Worm (Caenorhabditis elegans) whole organism, young adult: ENCODE measurements around the gene msp-152.

Experiments
- F22D6.2 ChIP-seq: sonication (generic microtip); optimal IDR thresholded peaks from 2 replicates; lab custom pipeline; 2016; ENCODE audit warnings: mild to moderate bottlenecking, missing genetic modification characterization, missing compliant biosample characterization
- F23B12.7 ChIP-seq: sonication (generic microtip); optimal IDR thresholded peaks from 2 replicates; lab custom pipeline; 2017; ENCODE audit warnings: missing genetic modification characterization, mild to moderate bottlenecking, missing compliant biosample characterization, antibody characterized with exemption, moderate library complexity; ENCODE audit not compliant: insufficient read depth
- F33H1.4 ChIP-seq: fragments of 200-800 bp; sonication (Bioruptor generic); IDR thresholded peaks from 2 replicates; pipeline ENCODE4 v1.3.6; 2022; ENCODE audit warnings: missing genetic modification reagents, missing genetic modification characterization, missing compliant biosample characterization
- T26A5.8 ChIP-seq: sonication (generic microtip); optimal IDR thresholded peaks from 2 replicates; lab custom pipeline; 2016; ENCODE audit warnings: missing genetic modification characterization, missing compliant biosample characterization
- ZK185.1 ChIP-seq: sonication (generic microtip); optimal IDR thresholded peaks from 2 replicates; lab custom pipeline; 2016; ENCODE audit warnings: mild to moderate bottlenecking, missing genetic modification characterization, missing compliant biosample characterization; ENCODE audit not compliant: poor library complexity, severe bottlenecking
- ama-1 ChIP-seq, 3 experiments: fragments of 150-350 bp in 1 of 3; sonication (generic microtip) in 2 of 3; optimal IDR thresholded peaks; 2 replicates each; lab custom pipeline; 2014 to 2018; ENCODE audit warnings: missing biosample characterization in 2 of 3, missing genetic modification characterization in 2 of 3, missing genetic modification reagents in 2 of 3
- athp-1 ChIP-seq: sonication (generic microtip); optimal IDR thresholded peaks from 2 replicates; lab custom pipeline; 2017; ENCODE audit warnings: mild to moderate bottlenecking, missing genetic modification characterization, missing compliant biosample characterization
- attf-3 ChIP-seq: fragments of 200-800 bp; sonication (Bioruptor generic); conservative IDR thresholded peaks from 2 replicates; pipeline ENCODE4 v1.3.6; 2022; ENCODE audit warnings: missing genetic modification reagents, missing genetic modification characterization, missing compliant biosample characterization
- attf-5 ChIP-seq: fragments of 200-800 bp; sonication (Bioruptor generic); optimal IDR thresholded peaks from 2 replicates; lab custom pipeline; 2018; ENCODE audit warnings: mild to moderate bottlenecking, missing genetic modification characterization, missing compliant biosample characterization
- bed-2 ChIP-seq: fragments of 200-800 bp; sonication (Bioruptor generic); IDR thresholded peaks from 2 replicates; pipeline ENCODE4 v1.3.6; 2022; ENCODE audit warnings: missing genetic modification reagents, missing genetic modification characterization, missing compliant biosample characterization
- ceh-79 ChIP-seq: sonication (generic microtip); optimal IDR thresholded peaks from 2 replicates; lab custom pipeline; 2017; ENCODE audit warnings: mild to moderate bottlenecking, missing genetic modification characterization, missing compliant biosample characterization
- ceh-91 ChIP-seq: fragments of 200-800 bp; sonication (Bioruptor generic); IDR thresholded peaks from 2 replicates; pipeline ENCODE4 v1.3.6; 2022; ENCODE audit warnings: missing genetic modification reagents, missing genetic modification characterization, missing compliant biosample characterization
- dpl-1 ChIP-seq: fragments of 150-350 bp; optimal IDR thresholded peaks from 2 replicates; lab custom pipeline; 2014; ENCODE audit warnings: missing biosample characterization, missing genetic modification reagents, missing genetic modification characterization
- egl-44 ChIP-seq: fragments of 200-800 bp; sonication (Bioruptor generic); IDR thresholded peaks from 2 replicates; pipeline ENCODE4 v1.3.6; 2022; ENCODE audit warnings: missing genetic modification reagents, missing genetic modification characterization, missing compliant biosample characterization
- fkh-3 ChIP-seq: sonication (generic microtip); optimal IDR thresholded peaks from 2 replicates; lab custom pipeline; 2016; ENCODE audit warnings: mild to moderate bottlenecking, missing genetic modification characterization, missing compliant biosample characterization
- hlh-12 ChIP-seq: sonication (generic microtip); optimal IDR thresholded peaks from 2 replicates; lab custom pipeline; 2016; ENCODE audit warnings: missing genetic modification characterization, missing compliant biosample characterization
- hmg-1.2 ChIP-seq: fragments of 200-800 bp; sonication (Bioruptor generic); IDR thresholded peaks from 2 replicates; pipeline ENCODE4 v1.3.6; 2022; ENCODE audit warnings: missing genetic modification reagents, missing genetic modification characterization, missing compliant biosample characterization
- hrde-1 ChIP-seq: sonication (generic microtip); optimal IDR thresholded peaks from 2 replicates; lab custom pipeline; 2016; ENCODE audit warnings: missing genetic modification characterization, mild to moderate bottlenecking, missing compliant biosample characterization, moderate library complexity, missing genotype, missing genetic modification reagents, borderline replicate concordance
- hsf-1 ChIP-seq: fragments of 200-800 bp; sonication (Bioruptor generic); IDR thresholded peaks from 2 replicates; pipeline ENCODE4 v1.3.6; 2022; ENCODE audit warnings: missing genetic modification reagents, missing genetic modification characterization, missing compliant biosample characterization
- lag-1 ChIP-seq: fragments of 200-800 bp; sonication (Bioruptor generic); IDR thresholded peaks from 2 replicates; pipeline ENCODE4 v1.3.6; 2022; ENCODE audit warnings: missing genetic modification reagents, missing genetic modification characterization, missing compliant biosample characterization
- let-526 ChIP-seq: fragments of 200-800 bp; sonication (Bioruptor generic); IDR thresholded peaks from 2 replicates; pipeline ENCODE4 v1.3.6; 2022; ENCODE audit warnings: missing genetic modification reagents, missing genetic modification characterization, missing compliant biosample characterization
- lin-26 ChIP-seq: fragments of 200-800 bp; sonication (Bioruptor generic); IDR thresholded peaks from 2 replicates; pipeline ENCODE4 v1.3.6; 2022; ENCODE audit warnings: missing genetic modification reagents, missing genetic modification characterization, missing compliant biosample characterization
- lin-54 ChIP-seq: fragments of 200-800 bp; sonication (Bioruptor generic); optimal IDR thresholded peaks from 2 replicates; lab custom pipeline; 2018; ENCODE audit warnings: mild to moderate bottlenecking, missing genetic modification characterization, missing compliant biosample characterization
- lir-1 ChIP-seq: fragments of 200-800 bp; sonication (Bioruptor generic); conservative IDR thresholded peaks from 2 replicates; pipeline ENCODE4 v1.3.6; 2022; ENCODE audit warnings: missing genetic modification reagents, missing genetic modification characterization, missing compliant biosample characterization
- lsy-27 ChIP-seq: sonication (generic microtip); optimal IDR thresholded peaks from 2 replicates; lab custom pipeline; 2017; ENCODE audit warnings: missing genetic modification characterization, mild to moderate bottlenecking, missing compliant biosample characterization, antibody characterized with exemption, missing genotype, borderline replicate concordance; ENCODE audit not compliant: insufficient read depth
- madf-10 ChIP-seq: sonication (generic microtip); optimal IDR thresholded peaks from 2 replicates; lab custom pipeline; 2016; ENCODE audit warnings: mild to moderate bottlenecking, missing genetic modification characterization, missing compliant biosample characterization
- madf-3 ChIP-seq: fragments of 200-800 bp; sonication (Bioruptor generic); IDR thresholded peaks from 2 replicates; pipeline ENCODE4 v1.3.6; 2022; ENCODE audit warnings: missing genetic modification reagents, missing genetic modification characterization, missing compliant biosample characterization
- madf-6 ChIP-seq: fragments of 200-800 bp; sonication (Bioruptor generic); IDR thresholded peaks from 2 replicates; pipeline ENCODE4 v1.3.6; 2022; ENCODE audit warnings: missing genetic modification reagents, missing genetic modification characterization, missing compliant biosample characterization
- madf-8 ChIP-seq: fragments of 200-800 bp; sonication (Bioruptor generic); conservative IDR thresholded peaks from 2 replicates; pipeline ENCODE4 v1.3.6; 2022; ENCODE audit warnings: missing genetic modification reagents, missing genetic modification characterization, missing compliant biosample characterization
- mes-4 ChIP-seq: sonication (generic microtip); optimal IDR thresholded peaks from 2 replicates; lab custom pipeline; 2016; ENCODE audit warnings: missing genotype, missing genetic modification characterization, missing compliant biosample characterization
- mxl-1 ChIP-seq: sonication (generic microtip); optimal IDR thresholded peaks from 2 replicates; lab custom pipeline; 2016; ENCODE audit warnings: missing genetic modification characterization, missing compliant biosample characterization
- nfya-1 ChIP-seq: sonication (generic microtip); optimal IDR thresholded peaks from 2 replicates; lab custom pipeline; 2017; ENCODE audit warnings: antibody characterized with exemption, missing compliant biosample characterization, missing genetic modification characterization, borderline replicate concordance; ENCODE audit not compliant: insufficient read depth
- nfyb-1 ChIP-seq: fragments of 200-800 bp; sonication (Bioruptor generic); IDR thresholded peaks from 2 replicates; pipeline ENCODE4 v1.3.6; 2022; ENCODE audit warnings: missing genetic modification reagents, missing genetic modification characterization, missing compliant biosample characterization
- nhr-120 ChIP-seq: fragments of 200-800 bp; sonication (Bioruptor generic); IDR thresholded peaks from 2 replicates; pipeline ENCODE4 v1.3.6; 2022; ENCODE audit warnings: missing genetic modification characterization, missing compliant biosample characterization
- nhr-80 ChIP-seq: sonication (generic microtip); optimal IDR thresholded peaks from 2 replicates; lab custom pipeline; 2016; ENCODE audit warnings: missing genetic modification characterization, missing compliant biosample characterization
- sdz-38 ChIP-seq: sonication (generic microtip); optimal IDR thresholded peaks from 2 replicates; lab custom pipeline; 2016; ENCODE audit warnings: missing genotype, missing genetic modification characterization, missing compliant biosample characterization
- snpc-1.1 ChIP-seq: sonication (generic microtip); optimal IDR thresholded peaks from 2 replicates; lab custom pipeline; 2017; ENCODE audit warnings: missing genetic modification characterization, mild to moderate bottlenecking, missing compliant biosample characterization, antibody characterized with exemption, moderate library complexity, missing genotype, missing genetic modification reagents; ENCODE audit not compliant: insufficient read depth
- somi-1 ChIP-seq: fragments of 200-800 bp; sonication (Bioruptor generic); optimal IDR thresholded peaks from 2 replicates; lab custom pipeline; 2018; ENCODE audit warnings: mild to moderate bottlenecking, missing genetic modification characterization, missing compliant biosample characterization
- tbp1 ChIP-seq: fragments of 200-800 bp; sonication (Bioruptor generic); optimal IDR thresholded peaks from 2 replicates; lab custom pipeline; 2018; ENCODE audit warnings: mild to moderate bottlenecking, missing genetic modification characterization, missing compliant biosample characterization
- xnd-1 ChIP-seq: sonication (generic microtip); optimal IDR thresholded peaks from 2 replicates; lab custom pipeline; 2016; ENCODE audit warnings: missing genotype, missing genetic modification reagents, missing genetic modification characterization, missing compliant biosample characterization
- ztf-25 ChIP-seq: fragments of 200-800 bp; sonication (Bioruptor generic); IDR thresholded peaks from 2 replicates; pipeline ENCODE4 v1.3.6; 2022; ENCODE audit warnings: missing genetic modification reagents, missing genetic modification characterization, missing compliant biosample characterization
- ztf-6 ChIP-seq: fragments of 200-800 bp; sonication (Bioruptor generic); IDR thresholded peaks from 2 replicates; pipeline ENCODE4 v1.3.6; 2022; ENCODE audit warnings: missing genetic modification reagents, missing genetic modification characterization, missing compliant biosample characterization

Gene msp-152

ce11 chrII:4942829-4943228 is 10.0 kb downstream of the msp-152 start:
- TF ChIP-seq nhr-80 (tag; lab: Kevin White, UChicago) (peak; percentile 21), nfyb-1 (GFP tag; lab: Robert Waterston, UW) (no peak)

ce11 chrII:4943849-4944248 is 11.0 kb downstream of the msp-152 start, which contains the start of gene mdt-4:
Gene mdt-4, minus strand, starts transcription at chrII:4943949.
- TF ChIP-seq dpl-1 = no peak
- no peak for TF ChIP-seq F23B12.7 (tag; lab: Kevin White, UChicago)
- TF ChIP-seq mes-4 = no peak
- no peak for TF ChIP-seq ztf-25 (GFP tag; lab: Robert Waterston, UW)
- no peak for TF ChIP-seq madf-8 (GFP tag; lab: Robert Waterston, UW)
- TF ChIP-seq ama-1 (optimal IDR thresholded peaks at IDR 0.05; lab: Kevin White, UChicago) = no peak
- no peak for TF ChIP-seq ama-1 (GFP tag; optimal IDR thresholded peaks at IDR 0.05; lab: Kevin White, UChicago)
- TF ChIP-seq athp-1 (tag; lab: Kevin White, UChicago) = no peak
- no peak for TF ChIP-seq mxl-1 (tag; lab: Kevin White, UChicago)
- TF ChIP-seq somi-1 = no peak
- TF ChIP-seq snpc-1.1 (tag; lab: Kevin White, UChicago) = no peak
- no peak for TF ChIP-seq tbp1 (GFP tag; lab: Kevin White, UChicago)
- no peak for TF ChIP-seq hmg-1.2 (GFP tag; lab: Robert Waterston, UW)
- no peak for TF ChIP-seq madf-6 (GFP tag; lab: Robert Waterston, UW)
- TF ChIP-seq hrde-1 = no peak

DNA sequence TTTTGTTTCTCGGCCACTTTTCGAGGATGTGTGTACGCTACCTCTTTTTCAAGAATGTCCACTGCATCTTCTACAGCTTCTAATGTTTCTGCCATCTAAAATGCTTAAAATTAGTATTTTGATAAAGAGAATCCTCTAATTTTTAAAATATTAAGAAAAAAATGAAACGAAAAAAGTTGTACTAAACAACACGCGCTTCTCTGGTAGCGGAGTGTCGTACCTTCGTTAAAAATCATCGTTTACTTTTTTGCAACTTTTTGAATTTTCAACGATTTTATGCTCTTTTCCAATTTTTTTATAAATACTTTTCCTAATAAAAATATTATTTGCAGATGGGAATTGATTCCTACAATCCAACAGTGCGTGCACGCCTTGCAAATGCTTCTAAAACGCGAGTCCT is 12.9 kb downstream of the msp-152 start, which contains the start of the genes gldi-11 and ZK546.2:
gldi-11 (minus strand) TSS at position 95 of the 400 bp plus-strand sequence.
ZK546.2 (plus strand) TSS at position 333 of the 400 bp plus-strand sequence.
- TF ChIP-seq attf-3 (GFP tag; lab: Robert Waterston, UW) = peak; percentile 82
- TF ChIP-seq hlh-12 (tag; lab: Kevin White, UChicago) = no peak

DNA sequence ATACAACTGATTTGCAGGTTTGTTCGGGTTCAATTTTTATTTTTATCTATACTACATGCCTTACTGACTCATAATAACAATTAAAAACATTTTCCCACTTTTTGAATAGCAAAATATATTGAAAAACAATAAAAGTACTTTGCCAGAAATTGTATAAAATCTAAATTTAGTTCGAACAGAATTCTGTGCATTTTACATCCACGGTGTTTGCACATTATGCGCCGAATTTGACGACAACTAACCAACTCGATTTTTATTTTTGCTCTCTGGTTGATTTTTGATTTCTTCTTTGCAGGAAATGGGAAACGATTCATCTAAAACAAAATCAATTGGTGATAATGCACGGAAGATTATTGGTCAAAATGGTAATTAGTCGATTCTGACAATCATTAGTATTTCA is 13.9 kb downstream of the msp-152 start:
- TF ChIP-seq ZK185.1 (tag; lab: Kevin White, UChicago) = peak; percentile 23
- TF ChIP-seq madf-10 (tag; lab: Kevin White, UChicago) = no peak
- no peak for TF ChIP-seq nhr-120 (GFP tag; lab: Robert Waterston, UW)
- TF ChIP-seq sdz-38 (tag; lab: Kevin White, UChicago) = no peak

- TF ChIP-seq hsf-1 (GFP tag; lab: Robert Waterston, UW) (no peak), F33H1.4 (no peak), lsy-27 (no peak), xnd-1 (tag; lab: Kevin White, UChicago) (no peak), ceh-79 (tag; lab: Kevin White, UChicago) (no peak), fkh-3 (tag; lab: Kevin White, UChicago) (no peak), nfyb-1 (GFP tag; lab: Robert Waterston, UW) (0 out of 2 replicates have a peak, but pooled peaks have one; percentile 10), egl-44 (GFP tag; lab: Robert Waterston, UW) (no peak), ceh-91 (GFP tag; lab: Robert Waterston, UW) (no peak), F22D6.2 (tag; lab: Kevin White, UChicago) (no peak), lag-1 (GFP tag; lab: Robert Waterston, UW) (no peak), lin-54 (GFP tag; lab: Kevin White, UChicago) (no peak), let-526 (GFP tag; lab: Robert Waterston, UW) (no peak), lin-26 (no peak), T26A5.8 (no peak), lir-1 (GFP tag; lab: Robert Waterston, UW) (no peak), ZK185.1 (tag; lab: Kevin White, UChicago) (no peak), madf-10 (tag; lab: Kevin White, UChicago) (no peak), madf-3 (GFP tag; lab: Robert Waterston, UW) (no peak), nfya-1 (no peak), ztf-6 (GFP tag; lab: Robert Waterston, UW) (no peak), bed-2 (GFP tag; lab: Robert Waterston, UW) (no peak), attf-5 (GFP tag; lab: Kevin White, UChicago) (no peak)
Measured at ce11 chrII:4948118-4948517, 15.3 kb downstream of the msp-152 start.
